Fruit fly (Drosophila melanogaster) whole organism, embryonic: Measurements from ENCODE around the gene hry.

Source experiments
- BEAF-32 ChIP-seq: fragments of 200-800 bp; sonication (Bioruptor generic); optimal IDR thresholded peaks from 3 replicates; lab custom pipeline; 2017; ENCODE audit warnings: missing biosample characterization, missing genetic modification characterization, mild to moderate bottlenecking, moderate library complexity, missing genetic modification reagents
- BtbVII ChIP-seq: fragments of 200-800 bp; sonication (Bioruptor generic); optimal IDR thresholded peaks from 3 replicates; lab custom pipeline; 2017; ENCODE audit warnings: missing biosample characterization, mild to moderate bottlenecking, missing genetic modification characterization
- CG11456 ChIP-seq: fragments of 200-800 bp; sonication (Bioruptor generic); IDR thresholded peaks from 3 replicates; pipeline ENCODE4 v1.3.6; 2022; ENCODE audit warnings: missing biosample characterization, missing genetic modification characterization
- CG12155 ChIP-seq: fragments of 200-800 bp; sonication (Bioruptor generic); optimal IDR thresholded peaks from 3 replicates; lab custom pipeline; 2016; ENCODE audit warnings: missing biosample characterization, missing genetic modification characterization
- CG13424 ChIP-seq: fragments of 200-800 bp; sonication (Bioruptor generic); optimal IDR thresholded peaks from 2 replicates; lab custom pipeline; 2019; ENCODE audit warnings: missing biosample characterization, mild to moderate bottlenecking, missing genetic modification characterization, moderate library complexity
- CG15073 ChIP-seq: fragments of 200-800 bp; sonication (Bioruptor generic); optimal IDR thresholded peaks from 2 replicates; lab custom pipeline; 2016; ENCODE audit warnings: missing biosample characterization, missing genetic modification characterization
- CG1603 ChIP-seq: fragments of 200-800 bp; sonication (Bioruptor generic); optimal IDR thresholded peaks from 2 replicates; lab custom pipeline; 2019; ENCODE audit warnings: missing biosample characterization, mild to moderate bottlenecking, missing genetic modification characterization, moderate library complexity
- CG17359 ChIP-seq: fragments of 200-800 bp; sonication (Bioruptor generic); optimal IDR thresholded peaks from 3 replicates; lab custom pipeline; 2018; ENCODE audit warnings: missing biosample characterization, mild to moderate bottlenecking, missing genetic modification characterization, moderate library complexity
- CG18599 ChIP-seq: fragments of 200-800 bp; sonication (Bioruptor generic); optimal IDR thresholded peaks from 3 replicates; lab custom pipeline; 2017; ENCODE audit warnings: missing biosample characterization, missing genetic modification characterization, mild to moderate bottlenecking, moderate library complexity, missing genetic modification reagents
- CG2678 ChIP-seq: fragments of 200-800 bp; sonication (Bioruptor generic); optimal IDR thresholded peaks from 3 replicates; lab custom pipeline; 2019; ENCODE audit warnings: missing biosample characterization, mild to moderate bottlenecking, missing genetic modification characterization, moderate library complexity
- CG2875 ChIP-seq: fragments of 200-800 bp; sonication (Bioruptor generic); optimal IDR thresholded peaks from 2 replicates; lab custom pipeline; 2017; ENCODE audit warnings: missing biosample characterization, mild to moderate bottlenecking, missing genetic modification characterization, missing genetic modification reagents
- CG31224 ChIP-seq: fragments of 200-800 bp; sonication (Bioruptor generic); IDR thresholded peaks from 2 replicates; pipeline ENCODE4 v1.3.6; 2022; ENCODE audit warnings: missing biosample characterization, missing genetic modification characterization
- CG33557 ChIP-seq: fragments of 200-800 bp; sonication (Bioruptor generic); optimal IDR thresholded peaks from 2 replicates; lab custom pipeline; 2019; ENCODE audit warnings: missing biosample characterization, mild to moderate bottlenecking, missing genetic modification characterization, moderate library complexity
- CG4360 ChIP-seq: fragments of 200-800 bp; sonication (Bioruptor generic); IDR thresholded peaks from 2 replicates; pipeline ENCODE4 v1.3.6; 2022; ENCODE audit warnings: missing biosample characterization, missing genetic modification characterization
- CG4617 ChIP-seq: fragments of 200-800 bp; sonication (Bioruptor generic); optimal IDR thresholded peaks from 3 replicates; lab custom pipeline; 2016; ENCODE audit warnings: missing biosample characterization, missing genetic modification characterization, borderline replicate concordance
- CG4707 ChIP-seq: fragments of 200-800 bp; sonication (Bioruptor generic); optimal IDR thresholded peaks from 2 replicates; lab custom pipeline; 2018; ENCODE audit warnings: missing biosample characterization, mild to moderate bottlenecking, missing genetic modification characterization, moderate library complexity
- CG4730 ChIP-seq: fragments of 200-800 bp; sonication (Bioruptor generic); IDR thresholded peaks from 2 replicates; pipeline ENCODE4 v1.3.6; 2022; ENCODE audit warnings: missing biosample characterization, missing genetic modification characterization
- CG6813 ChIP-seq: fragments of 200-800 bp; sonication (Bioruptor generic); optimal IDR thresholded peaks from 2 replicates; lab custom pipeline; 2017; ENCODE audit warnings: missing biosample characterization, missing genetic modification characterization, mild to moderate bottlenecking, moderate library complexity, missing genetic modification reagents
- CG8281 ChIP-seq: fragments of 200-800 bp; sonication (Bioruptor generic); optimal IDR thresholded peaks from 2 replicates; lab custom pipeline; 2018; ENCODE audit warnings: missing biosample characterization, mild to moderate bottlenecking, missing genetic modification characterization, moderate library complexity
- CG8924 ChIP-seq: fragments of 200-800 bp; optimal IDR thresholded peaks from 3 replicates; lab custom pipeline; 2019; ENCODE audit warnings: missing biosample characterization, mild to moderate bottlenecking, missing genetic modification characterization, moderate library complexity
- HLH3B ChIP-seq: fragments of 200-800 bp; sonication (Bioruptor generic); IDR thresholded peaks from 2 replicates; pipeline ENCODE4 v1.3.6; 2022; ENCODE audit warnings: missing biosample characterization, missing genetic modification characterization
- Hmr ChIP-seq: fragments of 200-800 bp; sonication (Bioruptor generic); optimal IDR thresholded peaks from 3 replicates; lab custom pipeline; 2017; ENCODE audit warnings: mild to moderate bottlenecking, missing biosample characterization, missing genetic modification reagents, missing genetic modification characterization
- Med ChIP-seq: fragments of 200-800 bp; sonication (Bioruptor generic); peaks from one replicate; lab custom pipeline; 2016; ENCODE audit warnings: missing biosample characterization, missing genetic modification characterization, mild to moderate bottlenecking, inconsistent platforms, moderate library complexity
- Nf-YA ChIP-seq: fragments of 200-800 bp; sonication (Bioruptor generic); IDR thresholded peaks from 2 replicates; pipeline ENCODE4 v1.3.6; 2022; ENCODE audit warnings: missing biosample characterization, missing genetic modification characterization
- Side ChIP-seq: fragments of 200-800 bp; sonication (Bioruptor generic); optimal IDR thresholded peaks from 2 replicates; lab custom pipeline; 2016; ENCODE audit warnings: missing biosample characterization, missing genetic modification characterization
- ap ChIP-seq: fragments of 200-800 bp; sonication (Bioruptor generic); IDR thresholded peaks from 2 replicates; pipeline ENCODE4 v1.3.6; 2022; ENCODE audit warnings: missing biosample characterization, missing genetic modification characterization
- crp ChIP-seq, 2 experiments: fragments of 200-800 bp; sonication (Bioruptor generic); optimal IDR thresholded peaks; 2 replicates in 1 of 2; 3 replicates in 1 of 2; lab custom pipeline; 2017; ENCODE audit warnings: missing biosample characterization in 2 of 2, missing genetic modification characterization in 2 of 2, mild to moderate bottlenecking in 1 of 2, moderate library complexity in 1 of 2
- dm ChIP-seq: fragments of 200-800 bp; sonication (Bioruptor generic); optimal IDR thresholded peaks from 3 replicates; lab custom pipeline; 2016; ENCODE audit warnings: missing biosample characterization, missing genetic modification characterization
- eyg ChIP-seq: fragments of 200-800 bp; sonication (Bioruptor generic); optimal IDR thresholded peaks from 3 replicates; lab custom pipeline; 2016; ENCODE audit warnings: missing biosample characterization, missing genetic modification characterization
- gsb-n ChIP-seq: fragments of 200-800 bp; sonication (Bioruptor generic); optimal IDR thresholded peaks from 3 replicates; lab custom pipeline; 2018; ENCODE audit warnings: missing biosample characterization, mild to moderate bottlenecking, missing genetic modification characterization
- gt ChIP-seq: fragments of 200-800 bp; sonication (Bioruptor generic); IDR thresholded peaks from 2 replicates; pipeline ENCODE4 v1.3.6; 2022; ENCODE audit warnings: missing biosample characterization, missing genetic modification characterization
- nerfin-1 ChIP-seq: fragments of 200-800 bp; sonication (Bioruptor generic); optimal IDR thresholded peaks from 3 replicates; lab custom pipeline; 2019; ENCODE audit warnings: missing biosample characterization, mild to moderate bottlenecking, missing genetic modification characterization, moderate library complexity
- pfk ChIP-seq: fragments of 200-800 bp; sonication (Bioruptor generic); optimal IDR thresholded peaks from 2 replicates; lab custom pipeline; 2018; ENCODE audit warnings: missing biosample characterization, mild to moderate bottlenecking, missing genetic modification characterization, moderate library complexity
- pita ChIP-seq: fragments of 200-800 bp; sonication (Bioruptor generic); optimal IDR thresholded peaks from 2 replicates; lab custom pipeline; 2017; ENCODE audit warnings: missing biosample characterization, mild to moderate bottlenecking, missing genetic modification characterization
- repo ChIP-seq: fragments of 200-800 bp; sonication (Bioruptor generic); optimal IDR thresholded peaks from 2 replicates; lab custom pipeline; 2016; ENCODE audit warnings: missing biosample characterization, missing genetic modification characterization
- sima ChIP-seq: fragments of 200-800 bp; sonication (Bioruptor generic); optimal IDR thresholded peaks from 2 replicates; lab custom pipeline; 2016; ENCODE audit warnings: missing biosample characterization, missing genetic modification characterization
- slbo ChIP-seq: fragments of 200-800 bp; sonication (Bioruptor generic); IDR thresholded peaks from 2 replicates; pipeline ENCODE4 v1.3.6; 2022; ENCODE audit warnings: missing biosample characterization, missing genetic modification characterization
- sr ChIP-seq: fragments of 200-800 bp; sonication (Bioruptor generic); IDR thresholded peaks from 3 replicates; pipeline ENCODE4 v1.3.6; 2022; ENCODE audit warnings: missing biosample characterization, missing genetic modification characterization
- trh ChIP-seq: fragments of 200-800 bp; sonication (Bioruptor generic); optimal IDR thresholded peaks from 2 replicates; lab custom pipeline; 2016; ENCODE audit warnings: missing biosample characterization, missing genetic modification characterization
- twi ChIP-seq: fragments of 200-800 bp; optimal IDR thresholded peaks from 2 replicates; lab custom pipeline; 2019; ENCODE audit warnings: missing biosample characterization, mild to moderate bottlenecking, missing genetic modification characterization, moderate library complexity
- zen2 ChIP-seq: fragments of 200-800 bp; sonication (Bioruptor generic); IDR thresholded peaks from 3 replicates; pipeline ENCODE4 v1.3.6; 2022; ENCODE audit warnings: missing biosample characterization, missing genetic modification characterization; ENCODE audit not compliant: partially characterized antibody

The hry gene

dm6 chr3L:8704713-8705412 lies 29.3 kb downstream of the hry start (continued):
- TF ChIP-seq CG11456 (GFP tag; lab: Robert Waterston, UW) (no peak), CG12155 (GFP tag; lab: Kevin White, UChicago) (no peak), twi (tag; lab: Kevin White, UChicago) (no peak), HLH3B (GFP tag; lab: Robert Waterston, UW) (no peak), CG4617 (no peak), slbo (GFP tag; lab: Robert Waterston, UW) (peak; percentile 25; the same call in 1 of the 2 replicates), CG4730 (GFP tag; lab: Robert Waterston, UW) (no peak), gt (GFP tag; lab: Robert Waterston, UW) (no peak), CG4360 (GFP tag; lab: Robert Waterston, UW) (no peak), gsb-n (no peak), dm (GFP tag; lab: Kevin White, UChicago) (no peak), repo (no peak), pita (no peak), CG8281 (tag; lab: Kevin White, UChicago) (peak; percentile 31), Nf-YA (no peak), CG18599 (peak; percentile 46), CG2875 (GFP tag; lab: Kevin White, UChicago) (no peak), sima (no peak), CG17359 (tag; lab: Kevin White, UChicago) (no peak), pfk (no peak), crp (GFP tag; optimal IDR thresholded peaks at IDR 0.05; lab: Kevin White, UChicago) (no peak), CG4707 (no peak), ap (GFP tag; lab: Robert Waterston, UW) (no peak), Side (GFP tag; lab: Kevin White, UChicago) (no peak), sr (GFP tag; lab: Robert Waterston, UW) (no peak), nerfin-1 (tag; lab: Kevin White, UChicago) (no peak), CG6813 (GFP tag; lab: Kevin White, UChicago) (peak; percentile 35), CG1603 (tag; lab: Kevin White, UChicago) (no peak), Hmr (GFP tag; lab: Kevin White, UChicago) (peak; percentile 41), CG15073 (GFP tag; lab: Kevin White, UChicago) (no peak), Med (GFP tag; lab: Kevin White, UChicago) (peak; percentile 91), CG2678 (no peak), BEAF-32 (no peak), trh (no peak), CG31224 (GFP tag; lab: Robert Waterston, UW) (no peak), eyg (GFP tag; lab: Kevin White, UChicago) (no peak), CG13424 (tag; lab: Kevin White, UChicago) (no peak), BtbVII (GFP tag; lab: Kevin White, UChicago) (no peak), CG8924 (no peak), CG33557 (GFP tag; lab: Kevin White, UChicago) (no peak), zen2 (GFP tag; lab: Robert Waterston, UW) (no peak)
- TF ChIP-seq, all 482 proteins: peak for 50
